Fruit fly (Drosophila melanogaster) whole organism, embryonic: Measurements from ENCODE around the gene CG1638.

Experiments
- Bgb ChIP-seq: fragments of 200-800 bp; sonication (Bioruptor generic); IDR thresholded peaks from 2 replicates; pipeline ENCODE4 v1.3.6; 2022; ENCODE audit warnings: missing biosample characterization, missing genetic modification characterization; ENCODE audit not compliant: partially characterized antibody
- CG10565 ChIP-seq: fragments of 200-800 bp; sonication (Bioruptor generic); optimal IDR thresholded peaks from 3 replicates; lab custom pipeline; 2016; ENCODE audit warnings: missing biosample characterization, mild to moderate bottlenecking, missing genetic modification characterization
- CG11504 ChIP-seq: fragments of 200-800 bp; sonication (Bioruptor generic); optimal IDR thresholded peaks from 3 replicates; lab custom pipeline; 2019; ENCODE audit warnings: missing biosample characterization, mild to moderate bottlenecking, missing genetic modification characterization, moderate library complexity
- CG12104 ChIP-seq: fragments of 200-800 bp; sonication (Bioruptor generic); optimal IDR thresholded peaks from 3 replicates; lab custom pipeline; 2016; ENCODE audit warnings: missing biosample characterization, missing genetic modification characterization
- CG1647 ChIP-seq: fragments of 200-800 bp; sonication (Bioruptor generic); optimal IDR thresholded peaks from 3 replicates; lab custom pipeline; 2016; ENCODE audit warnings: missing biosample characterization, missing genetic modification characterization
- CG17328 ChIP-seq: fragments of 200-800 bp; sonication (Bioruptor generic); IDR thresholded peaks from 2 replicates; pipeline ENCODE4 v1.3.6; 2022; ENCODE audit warnings: missing biosample characterization, missing genetic modification characterization
- CG17612 ChIP-seq: fragments of 200-800 bp; sonication (Bioruptor generic); IDR thresholded peaks from 2 replicates; pipeline ENCODE4 v1.3.6; 2022; ENCODE audit warnings: missing biosample characterization, missing genetic modification characterization
- CG2199 ChIP-seq: fragments of 200-800 bp; sonication (Bioruptor generic); IDR thresholded peaks from 3 replicates; pipeline ENCODE4 v1.3.6; 2022; ENCODE audit warnings: missing biosample characterization, missing genetic modification characterization
- CG2712 ChIP-seq: fragments of 200-800 bp; optimal IDR thresholded peaks from 3 replicates; lab custom pipeline; 2019; ENCODE audit warnings: missing biosample characterization, mild to moderate bottlenecking, missing genetic modification characterization, moderate library complexity
- CG3838 ChIP-seq: fragments of 200-800 bp; sonication (Bioruptor generic); optimal IDR thresholded peaks from 3 replicates; lab custom pipeline; 2016; ENCODE audit warnings: missing biosample characterization, missing genetic modification characterization
- CG3995 ChIP-seq: fragments of 200-800 bp; sonication (Bioruptor generic); optimal IDR thresholded peaks from 3 replicates; lab custom pipeline; 2016; ENCODE audit warnings: missing biosample characterization, missing genetic modification characterization
- CG4328 ChIP-seq: fragments of 200-800 bp; sonication (Bioruptor generic); optimal IDR thresholded peaks from 3 replicates; lab custom pipeline; 2017; ENCODE audit warnings: missing biosample characterization, missing genetic modification reagents, missing genetic modification characterization
- CG4360 ChIP-seq: fragments of 200-800 bp; sonication (Bioruptor generic); IDR thresholded peaks from 2 replicates; pipeline ENCODE4 v1.3.6; 2022; ENCODE audit warnings: missing biosample characterization, missing genetic modification characterization
- CG4617 ChIP-seq: fragments of 200-800 bp; sonication (Bioruptor generic); optimal IDR thresholded peaks from 3 replicates; lab custom pipeline; 2016; ENCODE audit warnings: missing biosample characterization, missing genetic modification characterization, borderline replicate concordance
- CG4854 ChIP-seq: fragments of 200-800 bp; sonication (Bioruptor generic); optimal IDR thresholded peaks from 2 replicates; lab custom pipeline; 2016; ENCODE audit warnings: missing biosample characterization, missing genetic modification characterization, inconsistent platforms
- CG6765 ChIP-seq: fragments of 200-800 bp; sonication (Bioruptor generic); optimal IDR thresholded peaks from 3 replicates; lab custom pipeline; 2017; ENCODE audit warnings: missing biosample characterization, mild to moderate bottlenecking, missing genetic modification characterization
- CG7372 ChIP-seq: fragments of 200-800 bp; sonication (Bioruptor generic); IDR thresholded peaks from 2 replicates; pipeline ENCODE4 v1.3.6; 2022; ENCODE audit warnings: missing biosample characterization, missing genetic modification characterization
- CG7745 ChIP-seq: fragments of 200-800 bp; sonication (Bioruptor generic); optimal IDR thresholded peaks from 2 replicates; lab custom pipeline; 2018; ENCODE audit warnings: missing biosample characterization, mild to moderate bottlenecking, missing genetic modification characterization, moderate library complexity
- CG8765 ChIP-seq: fragments of 200-800 bp; sonication (Bioruptor generic); IDR thresholded peaks from 2 replicates; pipeline ENCODE4 v1.3.6; 2022; ENCODE audit warnings: missing biosample characterization, missing genetic modification characterization
- CG9437 ChIP-seq: fragments of 200-800 bp; sonication (Bioruptor generic); optimal IDR thresholded peaks from 2 replicates; lab custom pipeline; 2018; ENCODE audit warnings: missing biosample characterization, mild to moderate bottlenecking, missing genetic modification characterization
- CG9609 ChIP-seq: fragments of 200-800 bp; sonication (Bioruptor generic); optimal IDR thresholded peaks from 3 replicates; lab custom pipeline; 2016; ENCODE audit warnings: missing biosample characterization, missing genetic modification characterization
- CG9797 ChIP-seq: fragments of 200-800 bp; sonication (Bioruptor generic); optimal IDR thresholded peaks from 3 replicates; lab custom pipeline; 2018; ENCODE audit warnings: missing biosample characterization, mild to moderate bottlenecking, missing genetic modification characterization
- CG9876 ChIP-seq: fragments of 200-800 bp; sonication (Bioruptor generic); optimal IDR thresholded peaks from 2 replicates; lab custom pipeline; 2016; ENCODE audit warnings: missing biosample characterization, missing genetic modification characterization
- D ChIP-seq, 2 experiments: fragments of 200-800 bp in 1 of 2; fragments of >200 bp in 1 of 2; sonication (Bioruptor generic) in 1 of 2; optimal IDR thresholded peaks; 2 replicates in 1 of 2; 3 replicates in 1 of 2; lab custom pipeline; 2017; ENCODE audit warnings: mild to moderate bottlenecking in 1 of 2, missing biosample characterization in 1 of 2, missing genetic modification characterization in 1 of 2, missing genetic modification reagents in 1 of 2
- Dll ChIP-seq: fragments of 200-800 bp; sonication (Bioruptor generic); IDR thresholded peaks from 4 replicates; pipeline ENCODE4 v1.3.6; 2022; ENCODE audit warnings: missing biosample characterization, missing genetic modification characterization; ENCODE audit not compliant: partially characterized antibody
- E2f2 ChIP-seq: fragments of 200-800 bp; sonication (Bioruptor generic); IDR thresholded peaks from 2 replicates; pipeline ENCODE4 v1.3.6; 2022; ENCODE audit warnings: missing biosample characterization, missing genetic modification characterization
- HHEX ChIP-seq: fragments of 200-800 bp; sonication (Bioruptor generic); optimal IDR thresholded peaks from 3 replicates; lab custom pipeline; 2017; ENCODE audit warnings: missing biosample characterization, mild to moderate bottlenecking, missing genetic modification characterization, missing genetic modification reagents
- MESR4 ChIP-seq: fragments of 200-800 bp; sonication (Bioruptor generic); optimal IDR thresholded peaks from 2 replicates; lab custom pipeline; 2018; ENCODE audit warnings: missing biosample characterization, mild to moderate bottlenecking, missing genetic modification characterization, moderate library complexity
- Oli ChIP-seq: fragments of 200-800 bp; sonication (Bioruptor generic); optimal IDR thresholded peaks from 2 replicates; lab custom pipeline; 2018; ENCODE audit warnings: missing biosample characterization, mild to moderate bottlenecking, missing genetic modification characterization, moderate library complexity
- Ssrp ChIP-seq: fragments of 200-800 bp; sonication (Bioruptor generic); optimal IDR thresholded peaks from 2 replicates; lab custom pipeline; 2018; ENCODE audit warnings: missing biosample characterization, mild to moderate bottlenecking, missing genetic modification characterization, moderate library complexity
- Vsx1 ChIP-seq: fragments of 200-800 bp; sonication (Bioruptor generic); optimal IDR thresholded peaks from 2 replicates; lab custom pipeline; 2017; ENCODE audit warnings: missing biosample characterization, mild to moderate bottlenecking, missing genetic modification characterization, missing genetic modification reagents
- abd-A ChIP-seq: fragments of 200-800 bp; sonication (Bioruptor generic); optimal IDR thresholded peaks from 3 replicates; lab custom pipeline; 2019; ENCODE audit warnings: missing biosample characterization, mild to moderate bottlenecking, missing genetic modification characterization, moderate library complexity
- ac ChIP-seq: fragments of 200-800 bp; sonication (Bioruptor generic); optimal IDR thresholded peaks from 3 replicates; lab custom pipeline; 2017; ENCODE audit warnings: missing biosample characterization, mild to moderate bottlenecking, missing genetic modification characterization
- az2 ChIP-seq: fragments of 200-800 bp; sonication (Bioruptor generic); optimal IDR thresholded peaks from 3 replicates; lab custom pipeline; 2016; ENCODE audit warnings: missing biosample characterization, missing genetic modification characterization
- chinmo ChIP-seq: fragments of 200-800 bp; sonication (Bioruptor generic); IDR thresholded peaks from 4 replicates; pipeline ENCODE4 v1.3.6; 2022; ENCODE audit warnings: missing biosample characterization, missing genetic modification characterization; ENCODE audit not compliant: partially characterized antibody
- cwo ChIP-seq: fragments of 200-800 bp; sonication (Bioruptor generic); optimal IDR thresholded peaks from 3 replicates; lab custom pipeline; 2017; ENCODE audit warnings: missing biosample characterization, missing genetic modification characterization, mild to moderate bottlenecking, moderate library complexity, missing genetic modification reagents
- dysf ChIP-seq: fragments of 200-800 bp; sonication (Bioruptor generic); IDR thresholded peaks from 3 replicates; pipeline ENCODE4 v1.3.6; 2022; ENCODE audit warnings: missing biosample characterization, missing genetic modification characterization
- en ChIP-seq: fragments of 200-800 bp; sonication (Bioruptor generic); optimal IDR thresholded peaks from 2 replicates; lab custom pipeline; 2016; ENCODE audit warnings: missing biosample characterization, missing genetic modification characterization
- exex ChIP-seq: fragments of 200-800 bp; sonication (Bioruptor generic); optimal IDR thresholded peaks from 4 replicates; lab custom pipeline; 2018; ENCODE audit warnings: missing biosample characterization, mild to moderate bottlenecking, missing genetic modification characterization, moderate library complexity
- gcm2 ChIP-seq: fragments of 200-800 bp; sonication (Bioruptor generic); optimal IDR thresholded peaks from 2 replicates; lab custom pipeline; 2016; ENCODE audit warnings: missing biosample characterization, missing genetic modification characterization
- ind ChIP-seq: fragments of 200-800 bp; sonication (Bioruptor generic); optimal IDR thresholded peaks from 3 replicates; lab custom pipeline; 2016; ENCODE audit warnings: missing biosample characterization, missing genetic modification characterization
- jumu ChIP-seq: fragments of 200-800 bp; sonication (Bioruptor generic); optimal IDR thresholded peaks from 3 replicates; lab custom pipeline; 2016; ENCODE audit warnings: missing biosample characterization, missing genetic modification characterization
- lilli ChIP-seq: fragments of 200-800 bp; sonication (Bioruptor generic); optimal IDR thresholded peaks from 3 replicates; lab custom pipeline; 2016; ENCODE audit warnings: missing biosample characterization, missing genetic modification characterization
- mam ChIP-seq: fragments of 200-800 bp; sonication (Bioruptor generic); optimal IDR thresholded peaks from 3 replicates; lab custom pipeline; 2016; ENCODE audit warnings: missing biosample characterization, missing genetic modification characterization
- nau ChIP-seq: fragments of 200-800 bp; sonication (Bioruptor generic); optimal IDR thresholded peaks from 3 replicates; lab custom pipeline; 2017; ENCODE audit warnings: missing biosample characterization, mild to moderate bottlenecking, missing genetic modification characterization, missing genetic modification reagents
- onecut ChIP-seq: fragments of 200-800 bp; sonication (Bioruptor generic); IDR thresholded peaks from 2 replicates; pipeline ENCODE4 v1.3.6; 2022; ENCODE audit warnings: missing biosample characterization, missing genetic modification characterization
- pho ChIP-seq: fragments of 200-800 bp; sonication (Bioruptor generic); optimal IDR thresholded peaks from 2 replicates; lab custom pipeline; 2016; ENCODE audit warnings: missing biosample characterization, missing genetic modification characterization
- so ChIP-seq: fragments of 200-800 bp; sonication (Bioruptor generic); IDR thresholded peaks from 3 replicates; pipeline ENCODE4 v1.3.6; 2022; ENCODE audit warnings: missing biosample characterization, missing genetic modification characterization
- sr ChIP-seq: fragments of 200-800 bp; sonication (Bioruptor generic); IDR thresholded peaks from 3 replicates; pipeline ENCODE4 v1.3.6; 2022; ENCODE audit warnings: missing biosample characterization, missing genetic modification characterization
- twi ChIP-seq: fragments of 200-800 bp; optimal IDR thresholded peaks from 2 replicates; lab custom pipeline; 2019; ENCODE audit warnings: missing biosample characterization, mild to moderate bottlenecking, missing genetic modification characterization, moderate library complexity

CG1638 gene

DNA sequence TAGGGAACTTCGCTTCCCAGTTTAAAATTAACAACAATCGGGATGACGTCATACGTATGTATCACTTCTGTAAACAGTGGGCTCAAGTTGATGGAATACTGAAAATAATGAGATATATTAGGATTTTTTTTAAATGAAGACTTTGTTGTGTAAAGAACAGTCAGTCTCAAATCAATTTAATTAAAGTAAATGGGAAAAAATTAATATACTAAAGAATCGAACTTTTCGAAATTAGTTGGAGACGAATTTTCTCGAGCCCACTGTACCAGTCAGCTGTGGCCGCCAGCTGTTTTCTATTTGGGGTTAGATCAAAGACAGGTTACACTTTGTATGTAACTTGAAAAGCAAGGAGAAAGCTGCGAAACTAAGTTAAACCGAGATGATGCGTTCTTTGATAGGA is 2.0 kb upstream of the CG1638 start, which contains the start of gene CG1635 (continued):
- TF ChIP-seq D (optimal IDR thresholded peaks at IDR 0.05; lab: Kevin White, UChicago) (no peak), D (GFP tag; optimal IDR thresholded peaks at IDR 0.05; lab: Kevin White, UChicago) (peak; percentile 99), twi (peak; percentile 99), mam (peak; percentile 97), so (GFP tag; lab: Robert Waterston, UW) (peak; percentile 100), Dll (GFP tag; lab: Robert Waterston, UW) (peak; percentile 72), E2f2 (peak; percentile 92), Bgb (GFP tag; lab: Robert Waterston, UW) (peak; percentile 63; the same call in 1 of the 2 replicates), exex (tag; lab: Kevin White, UChicago) (peak; percentile 98), pho (GFP tag; lab: Kevin White, UChicago) (peak; percentile 99), CG11504 (tag; lab: Kevin White, UChicago) (peak; percentile 98), Ssrp (tag; lab: Kevin White, UChicago) (peak; percentile 99), ac (peak; percentile 97), CG7372 (GFP tag; lab: Robert Waterston, UW) (peak; percentile 99), lilli (GFP tag; lab: Kevin White, UChicago) (peak; percentile 99), az2 (GFP tag; lab: Kevin White, UChicago) (peak; percentile 99), CG4360 (peak; percentile 92), gcm2 (GFP tag; lab: Kevin White, UChicago) (peak; percentile 97), CG9437 (GFP tag; lab: Kevin White, UChicago) (peak; percentile 96), CG6765 (GFP tag; lab: Kevin White, UChicago) (peak; percentile 100), HHEX (GFP tag; lab: Kevin White, UChicago) (peak; percentile 99), CG9609 (GFP tag; lab: Kevin White, UChicago) (peak; percentile 97), CG2712 (peak; percentile 100), CG8765 (peak; percentile 98), jumu (GFP tag; lab: Kevin White, UChicago) (peak; percentile 97), CG3838 (GFP tag; lab: Kevin White, UChicago) (peak; percentile 98), sr (GFP tag; lab: Robert Waterston, UW) (peak; percentile 97), CG3995 (peak; percentile 87), Oli (tag; lab: Kevin White, UChicago) (peak; percentile 100), CG17328 (GFP tag; lab: Robert Waterston, UW) (peak; percentile 100), CG7745 (tag; lab: Kevin White, UChicago) (peak; percentile 96), CG12104 (peak; percentile 93), onecut (GFP tag; lab: Robert Waterston, UW) (peak; percentile 97), abd-A (tag; lab: Kevin White, UChicago) (no peak), CG9797 (peak; percentile 64), CG4328 (GFP tag; lab: Kevin White, UChicago) (peak; percentile 99), CG4617 (GFP tag; lab: Kevin White, UChicago) (peak; percentile 98), Vsx1 (peak; percentile 98), CG10565 (peak; percentile 94), CG4854 (GFP tag; lab: Kevin White, UChicago) (peak; percentile 97), CG2199 (GFP tag; lab: Robert Waterston, UW) (peak; percentile 99), nau (no peak), CG1647 (peak; percentile 96), chinmo (GFP tag; lab: Robert Waterston, UW) (no peak), MESR4 (peak; percentile 92), dysf (GFP tag; lab: Robert Waterston, UW) (peak; percentile 100), en (GFP tag; lab: Kevin White, UChicago) (peak; percentile 96), ind (GFP tag; lab: Kevin White, UChicago) (peak; percentile 99), cwo (GFP tag; lab: Kevin White, UChicago) (peak; percentile 99), CG9876 (peak; percentile 88), CG17612 (GFP tag; lab: Robert Waterston, UW) (peak; percentile 98)
